Fruit fly (Drosophila melanogaster) whole organism, embryonic: Measurements from ENCODE around the gene ph-p.

ENCODE experiments used
- ATbp ChIP-seq: fragments of 200-800 bp; sonication (Bioruptor generic); optimal IDR thresholded peaks from 2 replicates; lab custom pipeline; 2017; ENCODE audit warnings: missing biosample characterization, mild to moderate bottlenecking, missing genetic modification characterization, missing genetic modification reagents
- Abd-B ChIP-seq: fragments of 200-800 bp; sonication (Bioruptor generic); optimal IDR thresholded peaks from 2 replicates; lab custom pipeline; 2018; ENCODE audit warnings: missing biosample characterization, mild to moderate bottlenecking, missing genetic modification characterization, moderate library complexity
- Bteb2 ChIP-seq: fragments of 200-800 bp; sonication (Bioruptor generic); optimal IDR thresholded peaks from 2 replicates; lab custom pipeline; 2016; ENCODE audit warnings: missing biosample characterization, missing genetic modification characterization
- CG12236 ChIP-seq: fragments of 200-800 bp; sonication (Bioruptor generic); optimal IDR thresholded peaks from 2 replicates; lab custom pipeline; 2016; ENCODE audit warnings: missing biosample characterization, missing genetic modification characterization
- CG14860 ChIP-seq: fragments of 200-800 bp; sonication (Bioruptor generic); IDR thresholded peaks from 3 replicates; pipeline ENCODE4 v1.3.6; 2022; ENCODE audit warnings: missing biosample characterization, missing genetic modification characterization; ENCODE audit not compliant: partially characterized antibody
- CG1529 ChIP-seq: fragments of 200-800 bp; sonication (Bioruptor generic); optimal IDR thresholded peaks from 3 replicates; lab custom pipeline; 2018; ENCODE audit warnings: missing biosample characterization, missing genetic modification characterization
- CG17359 ChIP-seq: fragments of 200-800 bp; sonication (Bioruptor generic); optimal IDR thresholded peaks from 3 replicates; lab custom pipeline; 2018; ENCODE audit warnings: missing biosample characterization, mild to moderate bottlenecking, missing genetic modification characterization, moderate library complexity
- CG18262 ChIP-seq: fragments of 200-800 bp; optimal IDR thresholded peaks from 3 replicates; lab custom pipeline; 2019; ENCODE audit warnings: missing biosample characterization, mild to moderate bottlenecking, missing genetic modification characterization, moderate library complexity
- CG2120 ChIP-seq: fragments of 200-800 bp; sonication (Bioruptor generic); optimal IDR thresholded peaks from 3 replicates; lab custom pipeline; 2016; ENCODE audit warnings: missing biosample characterization, missing genetic modification characterization
- CG2202 ChIP-seq: fragments of 200-800 bp; sonication (Bioruptor generic); optimal IDR thresholded peaks from 2 replicates; lab custom pipeline; 2018; ENCODE audit warnings: missing biosample characterization, mild to moderate bottlenecking, missing genetic modification characterization
- CG3163 ChIP-seq: fragments of 200-800 bp; sonication (Bioruptor generic); optimal IDR thresholded peaks from 3 replicates; lab custom pipeline; 2016; ENCODE audit warnings: missing biosample characterization, missing genetic modification characterization
- CG3995 ChIP-seq: fragments of 200-800 bp; sonication (Bioruptor generic); optimal IDR thresholded peaks from 3 replicates; lab custom pipeline; 2016; ENCODE audit warnings: missing biosample characterization, missing genetic modification characterization
- CG42726 ChIP-seq: fragments of 200-800 bp; sonication (Bioruptor generic); IDR thresholded peaks from 2 replicates; pipeline ENCODE4 v1.3.6; 2022; ENCODE audit warnings: missing biosample characterization, missing genetic modification characterization; ENCODE audit not compliant: partially characterized antibody
- CG4424 ChIP-seq: fragments of 200-800 bp; sonication (Bioruptor generic); optimal IDR thresholded peaks from 3 replicates; lab custom pipeline; 2016; ENCODE audit warnings: missing biosample characterization, missing genetic modification characterization
- CG5180 ChIP-seq: fragments of 200-800 bp; sonication (Bioruptor generic); optimal IDR thresholded peaks from 3 replicates; lab custom pipeline; 2017; ENCODE audit warnings: missing biosample characterization, missing genetic modification characterization, mild to moderate bottlenecking, moderate library complexity, missing genetic modification reagents
- CG6254 ChIP-seq: fragments of 200-800 bp; sonication (Bioruptor generic); optimal IDR thresholded peaks from 3 replicates; lab custom pipeline; 2017; ENCODE audit warnings: mild to moderate bottlenecking, missing biosample characterization, missing genetic modification reagents, missing genetic modification characterization
- CG6791 ChIP-seq: fragments of 200-800 bp; sonication (Bioruptor generic); IDR thresholded peaks from 3 replicates; pipeline ENCODE4 v1.3.6; 2022; ENCODE audit warnings: missing biosample characterization, missing genetic modification characterization; ENCODE audit not compliant: partially characterized antibody
- D ChIP-seq, 2 experiments: fragments of 200-800 bp in 1 of 2; fragments of >200 bp in 1 of 2; sonication (Bioruptor generic) in 1 of 2; optimal IDR thresholded peaks; 2 replicates in 1 of 2; 3 replicates in 1 of 2; lab custom pipeline; 2017; ENCODE audit warnings: mild to moderate bottlenecking in 1 of 2, missing biosample characterization in 1 of 2, missing genetic modification characterization in 1 of 2, missing genetic modification reagents in 1 of 2
- Deaf1 ChIP-seq: fragments of 200-800 bp; optimal IDR thresholded peaks from 3 replicates; lab custom pipeline; 2019; ENCODE audit warnings: missing biosample characterization, mild to moderate bottlenecking, missing genetic modification characterization, moderate library complexity
- E2f1 ChIP-seq: fragments of 200-800 bp; sonication (Bioruptor generic); IDR thresholded peaks from 2 replicates; pipeline ENCODE4 v1.3.6; 2022; ENCODE audit warnings: missing biosample characterization, missing genetic modification characterization
- Ets65A ChIP-seq: fragments of 200-800 bp; sonication (Bioruptor generic); peaks from one replicate; lab custom pipeline; 2016; ENCODE audit warnings: missing biosample characterization, missing genetic modification characterization
- HLH3B ChIP-seq: fragments of 200-800 bp; sonication (Bioruptor generic); IDR thresholded peaks from 2 replicates; pipeline ENCODE4 v1.3.6; 2022; ENCODE audit warnings: missing biosample characterization, missing genetic modification characterization
- HLH4C ChIP-seq: fragments of 200-800 bp; sonication (Bioruptor generic); IDR thresholded peaks from 3 replicates; pipeline ENCODE4 v1.3.6; 2022; ENCODE audit warnings: missing biosample characterization, missing genetic modification characterization; ENCODE audit not compliant: partially characterized antibody
- Hmx ChIP-seq: fragments of 200-800 bp; sonication (Bioruptor generic); optimal IDR thresholded peaks from 2 replicates; lab custom pipeline; 2016; ENCODE audit warnings: missing biosample characterization, missing genetic modification characterization
- Hsf ChIP-seq: fragments of 200-800 bp; sonication (Bioruptor generic); optimal IDR thresholded peaks from 3 replicates; lab custom pipeline; 2016; ENCODE audit warnings: missing biosample characterization, missing genetic modification characterization
- Meics ChIP-seq: fragments of 200-800 bp; sonication (Bioruptor generic); optimal IDR thresholded peaks from 2 replicates; lab custom pipeline; 2017; ENCODE audit warnings: missing biosample characterization, mild to moderate bottlenecking, missing genetic modification characterization
- Myb ChIP-seq: fragments of 200-800 bp; sonication (Bioruptor generic); optimal IDR thresholded peaks from 2 replicates; lab custom pipeline; 2016; ENCODE audit warnings: missing biosample characterization, missing genetic modification characterization
- NC2α ChIP-seq: fragments of 200-800 bp; sonication (Bioruptor generic); optimal IDR thresholded peaks from 2 replicates; lab custom pipeline; 2016; ENCODE audit warnings: missing biosample characterization, missing genetic modification characterization
- ac ChIP-seq: fragments of 200-800 bp; sonication (Bioruptor generic); optimal IDR thresholded peaks from 3 replicates; lab custom pipeline; 2017; ENCODE audit warnings: missing biosample characterization, mild to moderate bottlenecking, missing genetic modification characterization
- al ChIP-seq: fragments of 200-800 bp; sonication (Bioruptor generic); IDR thresholded peaks from 2 replicates; pipeline ENCODE4 v1.3.6; 2022; ENCODE audit warnings: missing biosample characterization, missing genetic modification characterization
- ase ChIP-seq: fragments of 200-800 bp; sonication (Bioruptor generic); IDR thresholded peaks from 3 replicates; pipeline ENCODE4 v1.3.6; 2022; ENCODE audit warnings: missing biosample characterization, missing genetic modification characterization
- br ChIP-seq: fragments of >200 bp; optimal IDR thresholded peaks from 2 replicates; lab custom pipeline; 2017
- bsh ChIP-seq, 2 experiments: fragments of 200-800 bp; sonication (Bioruptor generic); optimal IDR thresholded peaks; 2 replicates each; lab custom pipeline; 2017 to 2018; ENCODE audit warnings: mild to moderate bottlenecking in 2 of 2, missing biosample characterization in 2 of 2, missing genetic modification characterization in 2 of 2, moderate library complexity in 1 of 2
- cad ChIP-seq: fragments of >200 bp; optimal IDR thresholded peaks from 2 replicates; lab custom pipeline; 2017; ENCODE audit warnings: missing biosample characterization, missing genetic modification characterization
- cato ChIP-seq: fragments of 200-800 bp; sonication (Bioruptor generic); optimal IDR thresholded peaks from 2 replicates; lab custom pipeline; 2016; ENCODE audit warnings: missing biosample characterization, missing genetic modification characterization, borderline replicate concordance
- crp ChIP-seq, 2 experiments: fragments of 200-800 bp; sonication (Bioruptor generic); optimal IDR thresholded peaks; 2 replicates in 1 of 2; 3 replicates in 1 of 2; lab custom pipeline; 2017; ENCODE audit warnings: missing biosample characterization in 2 of 2, missing genetic modification characterization in 2 of 2, mild to moderate bottlenecking in 1 of 2, moderate library complexity in 1 of 2
- dati ChIP-seq: fragments of 200-800 bp; sonication (Bioruptor generic); IDR thresholded peaks from 2 replicates; pipeline ENCODE4 v1.3.6; 2022; ENCODE audit warnings: missing biosample characterization, missing genetic modification characterization
- dpn ChIP-seq, 2 experiments: fragments of 200-800 bp; sonication (Bioruptor generic); optimal IDR thresholded peaks; 3 replicates each; lab custom pipeline; 2016; ENCODE audit warnings: missing biosample characterization in 2 of 2, missing genetic modification characterization in 2 of 2
- eve ChIP-seq, 2 experiments: fragments of >200 bp; optimal IDR thresholded peaks; 2 replicates each; lab custom pipeline; 2017; ENCODE audit warnings: missing biosample characterization in 2 of 2, missing genetic modification characterization in 2 of 2
- fu2 ChIP-seq: fragments of 200-800 bp; sonication (Bioruptor generic); optimal IDR thresholded peaks from 2 replicates; lab custom pipeline; 2016; ENCODE audit warnings: missing biosample characterization, missing genetic modification characterization
- gro ChIP-seq: fragments of 200-800 bp; sonication (Bioruptor generic); optimal IDR thresholded peaks from 2 replicates; lab custom pipeline; 2016; ENCODE audit warnings: missing biosample characterization, missing genetic modification characterization
- inv ChIP-seq: fragments of 200-800 bp; sonication (Bioruptor generic); IDR thresholded peaks from 2 replicates; pipeline ENCODE4 v1.3.6; 2022; ENCODE audit warnings: missing biosample characterization, missing genetic modification characterization; ENCODE audit not compliant: partially characterized antibody
- ken ChIP-seq: fragments of 200-800 bp; sonication (Bioruptor generic); IDR thresholded peaks from 3 replicates; pipeline ENCODE4 v1.3.6; 2022; ENCODE audit warnings: missing biosample characterization, missing genetic modification characterization
- nom ChIP-seq: fragments of 200-800 bp; sonication (Bioruptor generic); optimal IDR thresholded peaks from 2 replicates; lab custom pipeline; 2017; ENCODE audit warnings: missing biosample characterization, missing genetic modification characterization, mild to moderate bottlenecking, moderate library complexity, missing genetic modification reagents
- odd ChIP-seq: fragments of 200-800 bp; sonication (Bioruptor generic); optimal IDR thresholded peaks from 2 replicates; lab custom pipeline; 2017; ENCODE audit warnings: missing biosample characterization, mild to moderate bottlenecking, missing genetic modification characterization
- psq ChIP-seq: fragments of 200-800 bp; sonication (Bioruptor generic); optimal IDR thresholded peaks from 2 replicates; lab custom pipeline; 2017; ENCODE audit warnings: missing biosample characterization, missing genetic modification characterization
- pzg ChIP-seq: fragments of 200-800 bp; sonication (Bioruptor generic); optimal IDR thresholded peaks from 3 replicates; lab custom pipeline; 2018; ENCODE audit warnings: missing biosample characterization, mild to moderate bottlenecking, missing genetic modification characterization, moderate library complexity
- scrt ChIP-seq: fragments of 200-800 bp; sonication (Bioruptor generic); optimal IDR thresholded peaks from 2 replicates; lab custom pipeline; 2018; ENCODE audit warnings: missing biosample characterization, mild to moderate bottlenecking, missing genetic modification characterization, moderate library complexity
- sens-2 ChIP-seq: fragments of 200-800 bp; sonication (Bioruptor generic); IDR thresholded peaks from 2 replicates; pipeline ENCODE4 v1.3.6; 2022; ENCODE audit warnings: missing biosample characterization, missing genetic modification characterization
- slbo ChIP-seq: fragments of 200-800 bp; sonication (Bioruptor generic); IDR thresholded peaks from 2 replicates; pipeline ENCODE4 v1.3.6; 2022; ENCODE audit warnings: missing biosample characterization, missing genetic modification characterization
- tap ChIP-seq: fragments of 200-800 bp; optimal IDR thresholded peaks from 3 replicates; lab custom pipeline; 2019; ENCODE audit warnings: missing biosample characterization, mild to moderate bottlenecking, missing genetic modification characterization, moderate library complexity

ph-p gene

dm6 chrX:2083109-2083508, 55.1 kb downstream of the ph-p start (continued):
- TF ChIP-seq CG2120 (GFP tag; lab: Kevin White, UChicago) (peak; percentile 86), eve (GFP tag; optimal IDR thresholded peaks at IDR 0.05; lab: Kevin White, UChicago) (no peak), fu2 (peak; percentile 52), Meics (GFP tag; lab: Kevin White, UChicago) (peak; percentile 65), al (peak; percentile 78), CG2202 (tag; lab: Kevin White, UChicago) (no peak), ken (GFP tag; lab: Robert Waterston, UW) (no peak), Ets65A (GFP tag; lab: Kevin White, UChicago) (peak; percentile 92), CG17359 (tag; lab: Kevin White, UChicago) (peak; percentile 21), CG3995 (GFP tag; lab: Kevin White, UChicago) (peak; percentile 38), ATbp (no peak), br (lab: Kevin White, UChicago) (no peak), HLH4C (GFP tag; lab: Robert Waterston, UW) (no peak), Hsf (GFP tag; lab: Kevin White, UChicago) (peak; percentile 50), CG1529 (GFP tag; lab: Kevin White, UChicago) (no peak), Bteb2 (GFP tag; lab: Kevin White, UChicago) (peak; percentile 39), CG18262 (tag; lab: Kevin White, UChicago) (no peak), inv (GFP tag; lab: Robert Waterston, UW) (no peak), nom (GFP tag; lab: Kevin White, UChicago) (peak; percentile 56), bsh (GFP tag; optimal IDR thresholded peaks at IDR 0.05; lab: Kevin White, UChicago) (peak in 1 of 2 experiments; percentile 61), dpn (GFP tag; optimal IDR thresholded peaks at IDR 0.05; lab: Kevin White, UChicago) (peak; percentile 51 to 53), ase (GFP tag; lab: Robert Waterston, UW) (no peak), CG3163 (GFP tag; lab: Kevin White, UChicago) (no peak), Myb (GFP tag; lab: Kevin White, UChicago) (peak; percentile 28), CG14860 (GFP tag; lab: Robert Waterston, UW) (no peak), CG5180 (GFP tag; lab: Kevin White, UChicago) (no peak), psq (no peak), tap (tag; lab: Kevin White, UChicago) (peak; percentile 22), CG42726 (GFP tag; lab: Robert Waterston, UW) (no peak), D (optimal IDR thresholded peaks at IDR 0.05; lab: Kevin White, UChicago) (no peak), D (GFP tag; optimal IDR thresholded peaks at IDR 0.05; lab: Kevin White, UChicago) (no peak), cad (GFP tag; lab: Kevin White, UChicago) (no peak), CG4424 (GFP tag; lab: Kevin White, UChicago) (no peak), CG12236 (GFP tag; lab: Kevin White, UChicago) (no peak), gro (peak; percentile 64), sens-2 (GFP tag; lab: Robert Waterston, UW) (no peak), crp (GFP tag; optimal IDR thresholded peaks at IDR 0.05; lab: Kevin White, UChicago) (no peak), CG6791 (GFP tag; lab: Robert Waterston, UW) (no peak), Hmx (GFP tag; lab: Kevin White, UChicago) (no peak), dati (0 out of 2 replicates have a peak, but pooled peaks have one; percentile 20), Abd-B (GFP tag; lab: Kevin White, UChicago) (peak; percentile 7), cato (no peak), odd (GFP tag; lab: Kevin White, UChicago) (no peak), NC2α (GFP tag; lab: Kevin White, UChicago) (no peak), scrt (GFP tag; lab: Kevin White, UChicago) (peak; percentile 49), E2f1 (GFP tag; lab: Robert Waterston, UW) (peak; percentile 51; the same call in 1 of the 2 replicates), Deaf1 (tag; lab: Kevin White, UChicago) (no peak), pzg (GFP tag; lab: Kevin White, UChicago) (no peak), ac (no peak), HLH3B (GFP tag; lab: Robert Waterston, UW) (peak; percentile 29; the same call in 1 of the 2 replicates), CG6254 (GFP tag; lab: Kevin White, UChicago) (no peak), slbo (GFP tag; lab: Robert Waterston, UW) (peak; percentile 91)
